Fruit fly (Drosophila melanogaster) whole organism, embryonic: Measurements from ENCODE around the gene Bace.

ENCODE experiments used
- Aef1 ChIP-seq: fragments of 200-800 bp; sonication (Bioruptor generic); IDR thresholded peaks from 3 replicates; pipeline ENCODE4 v1.3.6; 2022; ENCODE audit warnings: missing biosample characterization, missing genetic modification characterization
- Atf-2 ChIP-seq: fragments of 200-800 bp; sonication (Bioruptor generic); optimal IDR thresholded peaks from 2 replicates; lab custom pipeline; 2016; ENCODE audit warnings: missing biosample characterization, missing genetic modification characterization
- BEAF-32 ChIP-seq: fragments of 200-800 bp; sonication (Bioruptor generic); optimal IDR thresholded peaks from 3 replicates; lab custom pipeline; 2017; ENCODE audit warnings: missing biosample characterization, missing genetic modification characterization, mild to moderate bottlenecking, moderate library complexity, missing genetic modification reagents
- CG11456 ChIP-seq: fragments of 200-800 bp; sonication (Bioruptor generic); IDR thresholded peaks from 3 replicates; pipeline ENCODE4 v1.3.6; 2022; ENCODE audit warnings: missing biosample characterization, missing genetic modification characterization
- CG11560 ChIP-seq: fragments of 200-800 bp; sonication (Bioruptor generic); IDR thresholded peaks from 3 replicates; pipeline ENCODE4 v1.3.6; 2022; ENCODE audit warnings: missing biosample characterization, missing genetic modification characterization
- CG12071 ChIP-seq: fragments of 200-800 bp; sonication (Bioruptor generic); optimal IDR thresholded peaks from 3 replicates; lab custom pipeline; 2018; ENCODE audit warnings: missing biosample characterization, mild to moderate bottlenecking, missing genetic modification characterization
- CG12219 ChIP-seq: fragments of 200-800 bp; sonication (Bioruptor generic); optimal IDR thresholded peaks from 3 replicates; lab custom pipeline; 2018; ENCODE audit warnings: missing biosample characterization, mild to moderate bottlenecking, missing genetic modification characterization
- CG12744 ChIP-seq: fragments of 200-800 bp; sonication (Bioruptor generic); optimal IDR thresholded peaks from 2 replicates; lab custom pipeline; 2016; ENCODE audit warnings: missing biosample characterization, missing genetic modification characterization
- CG1603 ChIP-seq: fragments of 200-800 bp; sonication (Bioruptor generic); optimal IDR thresholded peaks from 2 replicates; lab custom pipeline; 2019; ENCODE audit warnings: missing biosample characterization, mild to moderate bottlenecking, missing genetic modification characterization, moderate library complexity
- CG16779 ChIP-seq: fragments of 200-800 bp; sonication (Bioruptor generic); IDR thresholded peaks from 2 replicates; pipeline ENCODE4 v1.3.6; 2022; ENCODE audit warnings: missing biosample characterization, missing genetic modification characterization
- CG16815 ChIP-seq: fragments of 200-800 bp; sonication (Bioruptor generic); optimal IDR thresholded peaks from 3 replicates; lab custom pipeline; 2017; ENCODE audit warnings: missing biosample characterization, mild to moderate bottlenecking, missing genetic modification characterization
- CG1832 ChIP-seq: fragments of 200-800 bp; sonication (Bioruptor generic); optimal IDR thresholded peaks from 2 replicates; lab custom pipeline; 2017; ENCODE audit warnings: missing biosample characterization, mild to moderate bottlenecking, missing genetic modification characterization, inconsistent platforms
- CG18764 ChIP-seq: fragments of 200-800 bp; sonication (Bioruptor generic); optimal IDR thresholded peaks from 3 replicates; lab custom pipeline; 2016; ENCODE audit warnings: missing biosample characterization, missing genetic modification characterization
- CG2875 ChIP-seq: fragments of 200-800 bp; sonication (Bioruptor generic); optimal IDR thresholded peaks from 2 replicates; lab custom pipeline; 2017; ENCODE audit warnings: missing biosample characterization, mild to moderate bottlenecking, missing genetic modification characterization, missing genetic modification reagents
- CG30403 ChIP-seq: fragments of 200-800 bp; sonication (Bioruptor generic); optimal IDR thresholded peaks from 3 replicates; lab custom pipeline; 2016; ENCODE audit warnings: missing biosample characterization, missing genetic modification characterization
- CG31365 ChIP-seq: fragments of 200-800 bp; sonication (Bioruptor generic); optimal IDR thresholded peaks from 2 replicates; lab custom pipeline; 2018; ENCODE audit warnings: missing biosample characterization, mild to moderate bottlenecking, missing genetic modification characterization
- CG32767 ChIP-seq: fragments of 200-800 bp; sonication (Bioruptor generic); IDR thresholded peaks from 2 replicates; pipeline ENCODE4 v1.3.6; 2022; ENCODE audit warnings: missing biosample characterization, missing genetic modification characterization
- CG33557 ChIP-seq: fragments of 200-800 bp; sonication (Bioruptor generic); optimal IDR thresholded peaks from 2 replicates; lab custom pipeline; 2019; ENCODE audit warnings: missing biosample characterization, mild to moderate bottlenecking, missing genetic modification characterization, moderate library complexity
- CG3995 ChIP-seq: fragments of 200-800 bp; sonication (Bioruptor generic); optimal IDR thresholded peaks from 3 replicates; lab custom pipeline; 2016; ENCODE audit warnings: missing biosample characterization, missing genetic modification characterization
- CG4707 ChIP-seq: fragments of 200-800 bp; sonication (Bioruptor generic); optimal IDR thresholded peaks from 2 replicates; lab custom pipeline; 2018; ENCODE audit warnings: missing biosample characterization, mild to moderate bottlenecking, missing genetic modification characterization, moderate library complexity
- CG5180 ChIP-seq: fragments of 200-800 bp; sonication (Bioruptor generic); optimal IDR thresholded peaks from 3 replicates; lab custom pipeline; 2017; ENCODE audit warnings: missing biosample characterization, missing genetic modification characterization, mild to moderate bottlenecking, moderate library complexity, missing genetic modification reagents
- CG6175 ChIP-seq: fragments of 200-800 bp; sonication (Bioruptor generic); IDR thresholded peaks from 3 replicates; pipeline ENCODE4 v1.3.6; 2022; ENCODE audit warnings: missing biosample characterization, missing genetic modification characterization
- CG6689 ChIP-seq: fragments of 200-800 bp; sonication (Bioruptor generic); IDR thresholded peaks from 2 replicates; pipeline ENCODE4 v1.3.6; 2022; ENCODE audit warnings: missing biosample characterization, missing genetic modification characterization
- CG6765 ChIP-seq: fragments of 200-800 bp; sonication (Bioruptor generic); optimal IDR thresholded peaks from 3 replicates; lab custom pipeline; 2017; ENCODE audit warnings: missing biosample characterization, mild to moderate bottlenecking, missing genetic modification characterization
- CG8924 ChIP-seq: fragments of 200-800 bp; optimal IDR thresholded peaks from 3 replicates; lab custom pipeline; 2019; ENCODE audit warnings: missing biosample characterization, mild to moderate bottlenecking, missing genetic modification characterization, moderate library complexity
- CG9609 ChIP-seq: fragments of 200-800 bp; sonication (Bioruptor generic); optimal IDR thresholded peaks from 3 replicates; lab custom pipeline; 2016; ENCODE audit warnings: missing biosample characterization, missing genetic modification characterization
- Dfd ChIP-seq, 2 experiments: fragments of >200 bp; optimal IDR thresholded peaks; 2 replicates each; lab custom pipeline; 2017; ENCODE audit warnings: missing biosample characterization in 2 of 2, missing genetic modification characterization in 2 of 2
- Ets65A ChIP-seq: fragments of 200-800 bp; sonication (Bioruptor generic); peaks from one replicate; lab custom pipeline; 2016; ENCODE audit warnings: missing biosample characterization, missing genetic modification characterization
- HLH3B ChIP-seq: fragments of 200-800 bp; sonication (Bioruptor generic); IDR thresholded peaks from 2 replicates; pipeline ENCODE4 v1.3.6; 2022; ENCODE audit warnings: missing biosample characterization, missing genetic modification characterization
- HLH54F ChIP-seq: fragments of 200-800 bp; sonication (Bioruptor generic); optimal IDR thresholded peaks from 3 replicates; lab custom pipeline; 2016; ENCODE audit warnings: missing biosample characterization, missing genetic modification characterization
- HLHmδ ChIP-seq: fragments of 200-800 bp; sonication (Bioruptor generic); optimal IDR thresholded peaks from 2 replicates; lab custom pipeline; 2018; ENCODE audit warnings: missing biosample characterization, mild to moderate bottlenecking, missing genetic modification characterization, moderate library complexity
- Hand ChIP-seq: fragments of 200-800 bp; sonication (Bioruptor generic); optimal IDR thresholded peaks from 2 replicates; lab custom pipeline; 2017; ENCODE audit warnings: mild to moderate bottlenecking, missing biosample characterization, missing genetic modification reagents, missing genetic modification characterization
- Neu2 ChIP-seq: fragments of 200-800 bp; sonication (Bioruptor generic); optimal IDR thresholded peaks from 3 replicates; lab custom pipeline; 2016; ENCODE audit warnings: missing biosample characterization, missing genetic modification characterization, borderline replicate concordance
- Nf-YC ChIP-seq: fragments of 200-800 bp; optimal IDR thresholded peaks from 3 replicates; lab custom pipeline; 2019; ENCODE audit warnings: missing biosample characterization, mild to moderate bottlenecking, missing genetic modification characterization, moderate library complexity
- NfI ChIP-seq: fragments of 200-800 bp; sonication (Bioruptor generic); optimal IDR thresholded peaks from 3 replicates; lab custom pipeline; 2018; ENCODE audit warnings: missing biosample characterization, mild to moderate bottlenecking, missing genetic modification characterization, moderate library complexity
- Opbp ChIP-seq: fragments of 200-800 bp; sonication (Bioruptor generic); IDR thresholded peaks from 3 replicates; pipeline ENCODE4 v1.3.6; 2022; ENCODE audit warnings: missing biosample characterization, missing genetic modification characterization; ENCODE audit not compliant: partially characterized antibody
- br ChIP-seq: fragments of >200 bp; optimal IDR thresholded peaks from 2 replicates; lab custom pipeline; 2017
- crc ChIP-seq: fragments of 200-800 bp; sonication (Bioruptor generic); optimal IDR thresholded peaks from 2 replicates; lab custom pipeline; 2016; ENCODE audit warnings: missing biosample characterization, missing genetic modification characterization
- eve ChIP-seq, 2 experiments: fragments of >200 bp; optimal IDR thresholded peaks; 2 replicates each; lab custom pipeline; 2017; ENCODE audit warnings: missing biosample characterization in 2 of 2, missing genetic modification characterization in 2 of 2
- ewg ChIP-seq: fragments of 200-800 bp; sonication (Bioruptor generic); optimal IDR thresholded peaks from 3 replicates; lab custom pipeline; 2017; ENCODE audit warnings: mild to moderate bottlenecking, missing biosample characterization, missing genetic modification reagents, missing genetic modification characterization
- gcm ChIP-seq: fragments of 200-800 bp; sonication (Bioruptor generic); optimal IDR thresholded peaks from 2 replicates; lab custom pipeline; 2019; ENCODE audit warnings: missing biosample characterization, mild to moderate bottlenecking, missing genetic modification characterization, moderate library complexity
- gsb ChIP-seq: fragments of 200-800 bp; sonication (Bioruptor generic); IDR thresholded peaks from 2 replicates; pipeline ENCODE4 v1.3.6; 2022; ENCODE audit warnings: missing biosample characterization, missing genetic modification characterization
- ind ChIP-seq: fragments of 200-800 bp; sonication (Bioruptor generic); optimal IDR thresholded peaks from 3 replicates; lab custom pipeline; 2016; ENCODE audit warnings: missing biosample characterization, missing genetic modification characterization
- inv ChIP-seq: fragments of 200-800 bp; sonication (Bioruptor generic); IDR thresholded peaks from 2 replicates; pipeline ENCODE4 v1.3.6; 2022; ENCODE audit warnings: missing biosample characterization, missing genetic modification characterization; ENCODE audit not compliant: partially characterized antibody
- klu ChIP-seq: fragments of 200-800 bp; sonication (Bioruptor generic); IDR thresholded peaks from 2 replicates; pipeline ENCODE4 v1.3.6; 2022; ENCODE audit warnings: missing biosample characterization, missing genetic modification characterization
- mirr ChIP-seq: fragments of 200-800 bp; sonication (Bioruptor generic); optimal IDR thresholded peaks from 3 replicates; lab custom pipeline; 2018; ENCODE audit warnings: missing biosample characterization, mild to moderate bottlenecking, missing genetic modification characterization
- salm ChIP-seq: fragments of 200-800 bp; sonication (Bioruptor generic); optimal IDR thresholded peaks from 2 replicates; lab custom pipeline; 2018; ENCODE audit warnings: missing biosample characterization, mild to moderate bottlenecking, missing genetic modification characterization
- sens-2 ChIP-seq: fragments of 200-800 bp; sonication (Bioruptor generic); IDR thresholded peaks from 2 replicates; pipeline ENCODE4 v1.3.6; 2022; ENCODE audit warnings: missing biosample characterization, missing genetic modification characterization
- yki ChIP-seq: fragments of >200 bp; optimal IDR thresholded peaks from 3 replicates; lab custom pipeline; 2018

Gene Bace

dm6 chr2L:8463144-8464106 lies 32.7 kb downstream of the Bace start, which contains the start of gene Agpat2 (continued):
- TF ChIP-seq CG16779 (GFP tag; lab: Robert Waterston, UW), result no peak
- peak; percentile 96 for TF ChIP-seq Ets65A (GFP tag; lab: Kevin White, UChicago)
- peak; percentile 76 for TF ChIP-seq CG1603 (tag; lab: Kevin White, UChicago)
- no peak for TF ChIP-seq HLHmδ
- TF ChIP-seq CG9609 (GFP tag; lab: Kevin White, UChicago), result peak; percentile 76
- TF ChIP-seq NfI (GFP tag; lab: Kevin White, UChicago), result peak; percentile 79
- TF ChIP-seq Atf-2 (GFP tag; lab: Kevin White, UChicago), result peak; percentile 81
- TF ChIP-seq CG8924, result peak; percentile 84
- TF ChIP-seq CG18764 (GFP tag; lab: Kevin White, UChicago), result peak; percentile 65
- TF ChIP-seq sens-2, result peak; percentile 74
- TF ChIP-seq CG30403 (GFP tag; lab: Kevin White, UChicago), result peak; percentile 90
- TF ChIP-seq CG33557 (GFP tag; lab: Kevin White, UChicago), result peak; percentile 65
- TF ChIP-seq CG12744 (GFP tag; lab: Kevin White, UChicago), result peak; percentile 67
- TF ChIP-seq gsb (GFP tag; lab: Robert Waterston, UW), result no peak; the same call in 1 of the 2 replicates
- TF ChIP-seq ewg (GFP tag; lab: Kevin White, UChicago), result peak; percentile 76
- TF ChIP-seq CG32767, result peak; percentile 63; the same call in 1 of the 2 replicates
- peak; percentile 52 for TF ChIP-seq CG31365 (tag; lab: Kevin White, UChicago)
- no peak for TF ChIP-seq yki (lab: Kevin White, UChicago)
- TF ChIP-seq eve (GFP tag; optimal IDR thresholded peaks at IDR 0.05; lab: Kevin White, UChicago), result peak in 1 of 2 experiments; percentile 95
- TF ChIP-seq salm (tag; lab: Kevin White, UChicago), result peak; percentile 78
- TF ChIP-seq gcm, result peak; percentile 83
- peak; percentile 68; the same call in 2 of the 3 replicates for TF ChIP-seq CG11456
- TF ChIP-seq CG4707 (GFP tag; lab: Kevin White, UChicago), result peak; percentile 60
- TF ChIP-seq CG11560 (tag; lab: Robert Waterston, UW), result peak; percentile 59; the same call in 2 of the 3 replicates
- no peak for TF ChIP-seq Dfd (GFP tag; optimal IDR thresholded peaks at IDR 0.05; lab: Kevin White, UChicago)
- TF ChIP-seq CG2875 (GFP tag; lab: Kevin White, UChicago), result peak; percentile 56
- peak; percentile 63 for TF ChIP-seq CG5180 (GFP tag; lab: Kevin White, UChicago)
- peak; percentile 69 for TF ChIP-seq CG16815 (GFP tag; lab: Kevin White, UChicago)
- peak; percentile 52 for TF ChIP-seq Aef1
- peak; percentile 41 for TF ChIP-seq Neu2 (GFP tag; lab: Kevin White, UChicago)
- peak; percentile 25 for TF ChIP-seq CG3995 (GFP tag; lab: Kevin White, UChicago)
- TF ChIP-seq CG12071 (GFP tag; lab: Kevin White, UChicago), result peak; percentile 70
- TF ChIP-seq Nf-YC (tag; lab: Kevin White, UChicago), result peak; percentile 52
- TF ChIP-seq crc (GFP tag; lab: Kevin White, UChicago), result peak; percentile 70
- no peak for TF ChIP-seq BEAF-32 (GFP tag; lab: Kevin White, UChicago)
- no peak; the same call in 1 of the 2 replicates for TF ChIP-seq klu
- TF ChIP-seq CG6765 (GFP tag; lab: Kevin White, UChicago), result peak; percentile 28
- TF ChIP-seq ind (GFP tag; lab: Kevin White, UChicago), result peak; percentile 86
- TF ChIP-seq Opbp, result peak; percentile 12; the same call in 1 of the 3 replicates
- no peak for TF ChIP-seq br (lab: Kevin White, UChicago)
- TF ChIP-seq mirr (GFP tag; lab: Kevin White, UChicago), result peak; percentile 10
- no peak for TF ChIP-seq CG6175 (GFP tag; lab: Robert Waterston, UW)
- TF ChIP-seq CG6689 (GFP tag; lab: Robert Waterston, UW), result peak; percentile 77
- peak; percentile 76 for TF ChIP-seq HLH54F
- peak; percentile 83 for TF ChIP-seq HLH3B (GFP tag; lab: Robert Waterston, UW)
- TF ChIP-seq inv (GFP tag; lab: Robert Waterston, UW), result no peak
- TF ChIP-seq Hand (GFP tag; lab: Kevin White, UChicago), result peak; percentile 89
- TF ChIP-seq CG1832 (GFP tag; lab: Kevin White, UChicago), result no peak
- peak; percentile 74 for TF ChIP-seq CG12219 (GFP tag; lab: Kevin White, UChicago)
